Worm (Caenorhabditis elegans): Measurements from ENCODE around the gene C44C11.6.

ce11 chrII:12300680-12301079 lies 43.9 kb upstream of the C44C11.6 start:
- TF ChIP-seq ahr-1 (tag; optimal IDR thresholded peaks at IDR 0.05) (no peak), hlh-13 (GFP tag; optimal IDR thresholded peaks at IDR 0.05) (no peak), npax-4 (tag; optimal IDR thresholded peaks at IDR 0.05) (no peak), ztf-16 (tag; optimal IDR thresholded peaks at IDR 0.05) (no peak), ceh-24 (tag; optimal IDR thresholded peaks at IDR 0.05) (no peak), tbx-7 (tag; optimal IDR thresholded peaks at IDR 0.05) (no peak), sox-2 (GFP tag; IDR thresholded peaks at IDR 0.05) (no peak)

All from whole organism, late embryonic.